Worm (Caenorhabditis elegans): ENCODE data around the gene Y51A2A.6.
A peak's percentile ranks its signal among the peaks of the same experiment; 100 is the strongest.

ce11 chrV:18346080-18346479 is 43.6 kb downstream of the Y51A2A.6 start:
- TF ChIP-seq lsy-2 (tag; optimal IDR thresholded peaks at IDR 0.05): no peak
- no peak for TF ChIP-seq lin-39 (tag; optimal IDR thresholded peaks at IDR 0.05)
- no peak for TF ChIP-seq R02D3.7 (tag; optimal IDR thresholded peaks at IDR 0.05)
- peak; percentile 38 for TF ChIP-seq F13H6.1 (tag; optimal IDR thresholded peaks at IDR 0.05)
- peak; percentile 74 for TF ChIP-seq nhr-21 (tag; optimal IDR thresholded peaks at IDR 0.05)
